Fruit fly (Drosophila melanogaster): ENCODE measurements around the gene Nhe1.

The Nhe1 gene

DNA sequence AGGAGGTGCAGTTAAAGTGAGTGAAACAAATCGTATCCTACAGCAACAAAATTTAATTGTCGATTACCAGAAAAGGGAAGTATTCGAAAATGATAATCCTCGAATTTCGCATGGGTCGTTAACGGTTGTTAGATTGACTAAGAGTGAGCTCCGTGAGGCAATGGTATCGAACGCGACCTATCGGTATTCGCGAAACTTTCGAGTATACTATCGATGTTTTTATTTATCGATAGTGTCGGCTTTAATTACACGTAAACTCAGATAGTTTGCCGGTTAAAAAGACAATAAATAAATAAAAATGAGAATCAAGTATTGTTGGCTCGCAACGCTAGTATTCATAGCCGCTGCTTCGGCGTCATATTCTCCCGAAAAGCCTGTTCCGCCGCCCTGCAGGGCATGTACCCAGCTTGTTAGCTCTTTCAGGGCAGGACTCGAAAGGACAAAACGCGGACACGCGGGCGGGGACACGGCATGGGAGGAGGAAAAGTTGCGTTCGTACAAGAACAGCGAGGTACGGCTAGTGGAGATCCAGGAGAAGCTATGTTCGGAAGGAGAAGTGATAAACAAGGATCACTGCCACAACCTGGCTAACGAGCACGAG is 4.3 kb downstream of the Nhe1 start, which contains the start of gene Creld (continued):
- TF ChIP-seq CG33557 (GFP tag; optimal IDR thresholded peaks at IDR 0.05) = no peak
- peak; percentile 10 for TF ChIP-seq CG1792 (GFP tag; optimal IDR thresholded peaks at IDR 0.05)
- TF ChIP-seq Neu2 (GFP tag; optimal IDR thresholded peaks at IDR 0.05; ENCODE audit: borderline replicate concordance) = no peak
- no peak for TF ChIP-seq h (optimal IDR thresholded peaks at IDR 0.05)
- peak; percentile 29 for TF ChIP-seq CG4854 (GFP tag; optimal IDR thresholded peaks at IDR 0.05)
- TF ChIP-seq ssp (GFP tag; IDR thresholded peaks at IDR 0.05) = no peak
- no peak for TF ChIP-seq CG6254 (GFP tag; optimal IDR thresholded peaks at IDR 0.05)
- TF ChIP-seq bbx (GFP tag; IDR thresholded peaks at IDR 0.05; ENCODE audit: partially characterized antibody) = peak; percentile 100
- TF ChIP-seq CG18011 (GFP tag; optimal IDR thresholded peaks at IDR 0.05) = no peak
- no peak for TF ChIP-seq dimm (GFP tag; IDR thresholded peaks at IDR 0.05)
- TF ChIP-seq CG9797 (GFP tag; optimal IDR thresholded peaks at IDR 0.05) = peak; percentile 37
- no peak for TF ChIP-seq ham (GFP tag; IDR thresholded peaks at IDR 0.05)
- TF ChIP-seq CG3163 (GFP tag; optimal IDR thresholded peaks at IDR 0.05) = no peak
- TF ChIP-seq ind (GFP tag; optimal IDR thresholded peaks at IDR 0.05) = no peak
- TF ChIP-seq eve (GFP tag; optimal IDR thresholded peaks at IDR 0.05) = no peak
- no peak for TF ChIP-seq abd-A (tag; optimal IDR thresholded peaks at IDR 0.05)
- TF ChIP-seq ap (GFP tag; IDR thresholded peaks at IDR 0.05) = no peak
- TF ChIP-seq Myb (GFP tag; optimal IDR thresholded peaks at IDR 0.05) = peak; percentile 90
- no peak for TF ChIP-seq CG6654 (GFP tag; optimal IDR thresholded peaks at IDR 0.05)
- no peak for TF ChIP-seq shn (GFP tag; optimal IDR thresholded peaks at IDR 0.05)
- TF ChIP-seq sna (GFP tag; IDR thresholded peaks at IDR 0.05; ENCODE audit: partially characterized antibody) = peak; percentile 100
- peak; percentile 16 for TF ChIP-seq bigmax (GFP tag; optimal IDR thresholded peaks at IDR 0.05)
- TF ChIP-seq TFAM (GFP tag; optimal IDR thresholded peaks at IDR 0.05) = no peak
- TF ChIP-seq dati (GFP tag; IDR thresholded peaks at IDR 0.05) = no peak
- TF ChIP-seq Hand (GFP tag; optimal IDR thresholded peaks at IDR 0.05) = no peak
- TF ChIP-seq CG8281 (tag; optimal IDR thresholded peaks at IDR 0.05) = no peak
- TF ChIP-seq Ada2b (GFP tag; IDR thresholded peaks at IDR 0.05) = no peak
- no peak for TF ChIP-seq aop (GFP tag; IDR thresholded peaks at IDR 0.05)
- no peak for TF ChIP-seq otp (GFP tag; IDR thresholded peaks at IDR 0.05)
- TF ChIP-seq CG2712 (tag; optimal IDR thresholded peaks at IDR 0.05) = no peak
- peak in 1 of 2 experiments; percentile 98 for TF ChIP-seq Hr78 (GFP tag; optimal IDR thresholded peaks at IDR 0.05)
- no peak for TF ChIP-seq ttk (GFP tag; IDR thresholded peaks at IDR 0.05)
- TF ChIP-seq chn (GFP tag; optimal IDR thresholded peaks at IDR 0.05) = no peak
- no peak for TF ChIP-seq CG11085 (GFP tag; IDR thresholded peaks at IDR 0.05)
- peak; percentile 63 for TF ChIP-seq CG12659 (GFP tag; optimal IDR thresholded peaks at IDR 0.05)
- TF ChIP-seq CG6854 (GFP tag; optimal IDR thresholded peaks at IDR 0.05) = no peak
- peak; percentile 99 for TF ChIP-seq ato (GFP tag; IDR thresholded peaks at IDR 0.05; ENCODE audit: partially characterized antibody)
- TF ChIP-seq ro (GFP tag; IDR thresholded peaks at IDR 0.05) = no peak
- no peak; the same call in 3 of the 4 replicates for TF ChIP-seq Gug (GFP tag; IDR thresholded peaks at IDR 0.05)
- peak; percentile 44 for TF ChIP-seq CG18262 (tag; optimal IDR thresholded peaks at IDR 0.05)
- no peak for TF ChIP-seq CG32532 (GFP tag; IDR thresholded peaks at IDR 0.05)
- TF ChIP-seq CG17612 (GFP tag; IDR thresholded peaks at IDR 0.05) = no peak
- peak; percentile 18 for TF ChIP-seq zfh2 (GFP tag; optimal IDR thresholded peaks at IDR 0.05)
- TF ChIP-seq CG4360 (GFP tag; IDR thresholded peaks at IDR 0.05) = no peak
- no peak for TF ChIP-seq ase (GFP tag; IDR thresholded peaks at IDR 0.05)
- TF ChIP-seq B-H2 (GFP tag; optimal IDR thresholded peaks at IDR 0.05) = peak; percentile 36
- no peak for TF ChIP-seq Ravus (GFP tag; IDR thresholded peaks at IDR 0.05)
- peak; percentile 65 for TF ChIP-seq sens (GFP tag)
- no peak for TF ChIP-seq Asciz (GFP tag; optimal IDR thresholded peaks at IDR 0.05)
- TF ChIP-seq CG31224 (GFP tag; IDR thresholded peaks at IDR 0.05) = no peak
- peak; percentile 63 for TF ChIP-seq Ets65A (GFP tag)
- no peak for TF ChIP-seq Taf1 (GFP tag; IDR thresholded peaks at IDR 0.05)

Data from whole organism, embryonic.